Fruit fly (Drosophila melanogaster): ENCODE data around the gene CG46468.

The CG46468 gene

DNA sequence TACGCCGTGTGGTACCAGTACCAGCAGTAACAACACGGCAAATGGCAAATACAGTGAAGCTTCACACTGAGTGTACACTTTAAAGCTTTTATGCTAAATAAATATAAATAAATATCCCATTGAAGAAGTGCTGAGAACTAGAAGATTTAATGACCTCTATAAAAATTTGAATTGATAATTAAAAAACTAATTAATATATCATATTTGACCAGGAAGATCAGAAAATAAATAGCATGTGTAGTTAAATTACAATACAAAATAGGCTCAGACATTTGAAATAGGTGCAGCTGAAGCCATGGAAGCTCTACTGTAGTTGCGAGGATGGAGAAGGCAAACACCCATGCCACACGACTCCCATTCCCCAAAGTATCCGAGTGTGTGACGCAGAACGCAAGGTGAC is 711 bp downstream of the CG46468 start (continued):
- TF ChIP-seq CG33557 (GFP tag; optimal IDR thresholded peaks at IDR 0.05) (no peak), YL-1 (GFP tag; optimal IDR thresholded peaks at IDR 0.05) (no peak), GATAe (GFP tag; conservative IDR thresholded peaks at IDR 0.05) (no peak), prd (optimal IDR thresholded peaks at IDR 0.05) (no peak), prd (GFP tag; IDR thresholded peaks at IDR 0.05) (peak; percentile 29; the same call in 1 of the 3 replicates), ERR (GFP tag; optimal IDR thresholded peaks at IDR 0.05) (no peak), pum (GFP tag; optimal IDR thresholded peaks at IDR 0.05) (no peak), CG10147 (GFP tag; optimal IDR thresholded peaks at IDR 0.05) (peak; percentile 31), lmd (GFP tag; IDR thresholded peaks at IDR 0.05) (peak; percentile 59), CG6272 (GFP tag; IDR thresholded peaks at IDR 0.05) (no peak), CG32532 (GFP tag; IDR thresholded peaks at IDR 0.05) (peak; percentile 28; the same call in 1 of the 2 replicates), peb (GFP tag; IDR thresholded peaks at IDR 0.05) (no peak), Xbp1 (GFP tag; optimal IDR thresholded peaks at IDR 0.05) (peak; percentile 51), ci (GFP tag; IDR thresholded peaks at IDR 0.05) (no peak), Oli (tag; optimal IDR thresholded peaks at IDR 0.05) (peak; percentile 59), Fer1 (GFP tag; optimal IDR thresholded peaks at IDR 0.05) (peak; percentile 54), croc (GFP tag; conservative IDR thresholded peaks at IDR 0.05) (no peak), Doc3 (GFP tag; IDR thresholded peaks at IDR 0.05; ENCODE audit: partially characterized antibody) (no peak), sd (tag; optimal IDR thresholded peaks at IDR 0.05) (no peak), Bgb (GFP tag; IDR thresholded peaks at IDR 0.05; ENCODE audit: partially characterized antibody) (no peak), Six4 (GFP tag; optimal IDR thresholded peaks at IDR 0.05) (no peak), Drgx (GFP tag; IDR thresholded peaks at IDR 0.05) (peak; percentile 72), Eip74EF (GFP tag; optimal IDR thresholded peaks at IDR 0.05) (peak in 1 of 2 experiments; percentile 25), kni (GFP tag; optimal IDR thresholded peaks at IDR 0.05) (no peak), pho (GFP tag; optimal IDR thresholded peaks at IDR 0.05) (no peak), CG10462 (GFP tag; optimal IDR thresholded peaks at IDR 0.05) (no peak), gro (GFP tag; optimal IDR thresholded peaks at IDR 0.05) (no peak), tgo (GFP tag; IDR thresholded peaks at IDR 0.05) (peak; percentile 48; the same call in 2 of the 3 replicates), onecut (GFP tag; IDR thresholded peaks at IDR 0.05) (no peak), CG4328 (GFP tag; optimal IDR thresholded peaks at IDR 0.05) (peak; percentile 10), chinmo (GFP tag; IDR thresholded peaks at IDR 0.05; ENCODE audit: partially characterized antibody) (no peak), CG12299 (tag; optimal IDR thresholded peaks at IDR 0.05) (no peak), trem (tag; optimal IDR thresholded peaks at IDR 0.05) (no peak), sisA (GFP tag; IDR thresholded peaks at IDR 0.05) (0 out of 2 replicates have a peak, but pooled peaks have one; percentile 35), Dfd (GFP tag; optimal IDR thresholded peaks at IDR 0.05) (no peak), CG2199 (GFP tag; IDR thresholded peaks at IDR 0.05) (no peak), CG4730 (GFP tag; IDR thresholded peaks at IDR 0.05) (no peak), ac (GFP tag; optimal IDR thresholded peaks at IDR 0.05) (no peak), BEAF-32 (GFP tag; optimal IDR thresholded peaks at IDR 0.05) (no peak), jigr1 (GFP tag; IDR thresholded peaks at IDR 0.05) (no peak), Sry-δ (GFP tag; optimal IDR thresholded peaks at IDR 0.05) (no peak), Opbp (GFP tag; IDR thresholded peaks at IDR 0.05; ENCODE audit: partially characterized antibody) (no peak), Poxn (GFP tag; IDR thresholded peaks at IDR 0.05) (no peak), CG1602 (GFP tag; optimal IDR thresholded peaks at IDR 0.05) (peak; percentile 2), CG15073 (GFP tag; optimal IDR thresholded peaks at IDR 0.05) (no peak), Stat92E (GFP tag; optimal IDR thresholded peaks at IDR 0.05) (no peak), ken (GFP tag; IDR thresholded peaks at IDR 0.05) (no peak), CG2129 (GFP tag; IDR thresholded peaks at IDR 0.05; ENCODE audit: partially characterized antibody) (no peak), Usf (GFP tag; optimal IDR thresholded peaks at IDR 0.05) (no peak), yki (optimal IDR thresholded peaks at IDR 0.05) (no peak), CG1647 (GFP tag; optimal IDR thresholded peaks at IDR 0.05) (no peak), E2f2 (GFP tag; IDR thresholded peaks at IDR 0.05) (no peak)
